Worm (Caenorhabditis elegans): Measurements from ENCODE around the gene tni-3.

ce11 chrV:16792717-16793116 lies 42.2 kb downstream of the tni-3 start:
- no peak for TF ChIP-seq mdl-1 (tag; optimal IDR thresholded peaks at IDR 0.05)
- no peak for TF ChIP-seq unc-39 (tag; optimal IDR thresholded peaks at IDR 0.05)
- TF ChIP-seq ama-1 (optimal IDR thresholded peaks at IDR 0.05) = no peak
- no peak for TF ChIP-seq unc-55 (GFP tag; optimal IDR thresholded peaks at IDR 0.05)
- TF ChIP-seq nhr-11 (tag; optimal IDR thresholded peaks at IDR 0.05) = no peak
- no peak for TF ChIP-seq aly-2 (tag; optimal IDR thresholded peaks at IDR 0.05)
- TF ChIP-seq ZK546.5 (tag; optimal IDR thresholded peaks at IDR 0.05) = no peak
- TF ChIP-seq zag-1 (tag; optimal IDR thresholded peaks at IDR 0.05) = no peak

Data from whole organism, L2 larva.